Worm (Caenorhabditis elegans) whole organism, L4 larva: ENCODE results near the gene ser-2.

ENCODE experiments used
- D1046.2 ChIP-seq: fragments of 200-800 bp; sonication (Bioruptor generic); IDR thresholded peaks from 2 replicates; pipeline ENCODE4 v1.3.6; 2022; ENCODE audit warnings: missing genetic modification characterization, missing compliant biosample characterization
- F49E8.2 ChIP-seq: sonication (generic microtip); optimal IDR thresholded peaks from 2 replicates; lab custom pipeline; 2016; ENCODE audit warnings: missing compliant biosample characterization, mild to moderate bottlenecking, missing genetic modification characterization, borderline replicate concordance
- R02D3.7 ChIP-seq: fragments of 150-350 bp; sonication (generic microtip); optimal IDR thresholded peaks from 3 replicates; lab custom pipeline; 2014; ENCODE audit warnings: missing biosample characterization, missing genetic modification characterization
- Y105C5A.15 ChIP-seq: fragments of 200-800 bp; sonication (Bioruptor generic); IDR thresholded peaks from 2 replicates; pipeline ENCODE4 v1.3.6; 2022; ENCODE audit warnings: missing genetic modification characterization, missing compliant biosample characterization
- Y75B8A.6 ChIP-seq: fragments of 200-800 bp; sonication (Bioruptor generic); IDR thresholded peaks from 2 replicates; pipeline ENCODE4 v1.3.6; 2022; ENCODE audit warnings: missing genetic modification reagents, missing genetic modification characterization, missing compliant biosample characterization
- aha-1 ChIP-seq: fragments of 150-350 bp; peaks from one replicate; lab custom pipeline; 2014; ENCODE audit warnings: missing biosample characterization, missing genetic modification characterization
- ama-1 ChIP-seq: fragments of 150-350 bp; optimal IDR thresholded peaks from 2 replicates; lab custom pipeline; 2014; ENCODE audit warnings: inconsistent platforms, mixed read lengths
- ceh-82 ChIP-seq: sonication (generic microtip); optimal IDR thresholded peaks from 2 replicates; lab custom pipeline; 2017; ENCODE audit warnings: missing biosample characterization, missing genetic modification characterization
- ces-1 ChIP-seq: fragments of 150-350 bp; sonication (generic microtip); optimal IDR thresholded peaks from 4 replicates; lab custom pipeline; 2014; ENCODE audit warnings: missing biosample characterization, missing genetic modification reagents, missing genetic modification characterization
- daf-16 ChIP-seq, 3 experiments: sonication (generic microtip); optimal IDR thresholded peaks; 2 replicates each; lab custom pipeline; 2016 to 2017; ENCODE audit warnings: missing genetic modification characterization in 3 of 3, missing genetic modification reagents in 3 of 3, mild to moderate bottlenecking in 2 of 3, missing compliant biosample characterization in 2 of 3, missing biosample characterization in 1 of 3, moderate library complexity in 1 of 3
- daf-8 ChIP-seq: fragments of 200-800 bp; sonication (Bioruptor generic); IDR thresholded peaks from 2 replicates; pipeline ENCODE4 v1.3.6; 2022; ENCODE audit warnings: missing genetic modification characterization, missing compliant biosample characterization
- dmd-8 ChIP-seq: fragments of 200-800 bp; sonication (Bioruptor generic); IDR thresholded peaks from 2 replicates; pipeline ENCODE4 v1.3.6; 2022; ENCODE audit warnings: missing genetic modification characterization, missing compliant biosample characterization
- dpl-1 ChIP-seq: fragments of 150-350 bp; optimal IDR thresholded peaks from 2 replicates; lab custom pipeline; 2014; ENCODE audit warnings: missing biosample characterization, missing genetic modification reagents, missing genetic modification characterization
- egl-43 ChIP-seq: fragments of 200-800 bp; sonication (Bioruptor generic); IDR thresholded peaks from 2 replicates; pipeline ENCODE4 v1.3.6; 2022; ENCODE audit warnings: missing genetic modification reagents, missing genetic modification characterization, missing compliant biosample characterization
- hlh-11 ChIP-seq: fragments of 200-800 bp; sonication (Bioruptor generic); optimal IDR thresholded peaks from 2 replicates; lab custom pipeline; 2018; ENCODE audit warnings: mild to moderate bottlenecking, missing genetic modification characterization, missing compliant biosample characterization
- hlh-30 ChIP-seq: sonication (generic microtip); optimal IDR thresholded peaks from 2 replicates; lab custom pipeline; 2017; ENCODE audit warnings: antibody characterized with exemption, mild to moderate bottlenecking, missing genetic modification characterization, missing compliant biosample characterization; ENCODE audit not compliant: insufficient read depth
- jun-1 ChIP-seq: fragments of 150-350 bp; optimal IDR thresholded peaks from 2 replicates; lab custom pipeline; 2014; ENCODE audit warnings: missing biosample characterization, missing genetic modification reagents, missing genetic modification characterization
- lin-29 ChIP-seq: fragments of 200-800 bp; sonication (Bioruptor generic); IDR thresholded peaks from 2 replicates; pipeline ENCODE4 v1.3.6; 2022; ENCODE audit warnings: missing genetic modification reagents, missing genetic modification characterization, missing compliant biosample characterization
- lsy-2 ChIP-seq, 2 experiments: fragments of 150-350 bp in 1 of 2; sonication (generic microtip) in 1 of 2; optimal IDR thresholded peaks; 2 replicates each; lab custom pipeline; 2014 to 2017; ENCODE audit warnings: missing biosample characterization in 2 of 2, missing genetic modification characterization in 2 of 2
- madf-9 ChIP-seq: fragments of 200-800 bp; sonication (Bioruptor generic); conservative IDR thresholded peaks from 2 replicates; pipeline ENCODE4 v1.3.6; 2022; ENCODE audit warnings: missing genetic modification reagents, missing genetic modification characterization, missing compliant biosample characterization
- mdl-1 ChIP-seq, 2 experiments: fragments of 150-350 bp in 1 of 2; sonication (generic microtip) in 1 of 2; optimal IDR thresholded peaks; 2 replicates each; lab custom pipeline; 2014 to 2017; ENCODE audit warnings: missing biosample characterization in 2 of 2, missing genetic modification characterization in 2 of 2
- mdt-29 ChIP-seq: fragments of 200-800 bp; sonication (Bioruptor generic); IDR thresholded peaks from 2 replicates; pipeline ENCODE4 v1.3.6; 2022; ENCODE audit warnings: missing genetic modification reagents, missing genetic modification characterization, missing compliant biosample characterization
- mep-1 ChIP-seq: fragments of 150-350 bp; sonication (generic microtip); optimal IDR thresholded peaks from 3 replicates; lab custom pipeline; 2014; ENCODE audit warnings: missing biosample characterization, missing genetic modification characterization
- mes-2 ChIP-seq: sonication (generic microtip); optimal IDR thresholded peaks from 2 replicates; lab custom pipeline; 2016; ENCODE audit warnings: missing genotype, mild to moderate bottlenecking, missing genetic modification characterization, missing compliant biosample characterization; ENCODE audit not compliant: poor library complexity, severe bottlenecking
- nhr-237 ChIP-seq: sonication (generic microtip); optimal IDR thresholded peaks from 2 replicates; lab custom pipeline; 2017; ENCODE audit warnings: missing biosample characterization, missing genetic modification characterization
- nhr-25 ChIP-seq: sonication (generic microtip); optimal IDR thresholded peaks from 2 replicates; lab custom pipeline; 2017; ENCODE audit warnings: missing genetic modification characterization, mild to moderate bottlenecking, missing compliant biosample characterization, antibody characterized with exemption, moderate library complexity, borderline replicate concordance; ENCODE audit not compliant: insufficient read depth
- nhr-28 ChIP-seq: fragments of 150-350 bp; optimal IDR thresholded peaks from 2 replicates; lab custom pipeline; 2014; ENCODE audit warnings: missing biosample characterization, missing genetic modification characterization
- nhr-6 ChIP-seq: fragments of 150-350 bp; optimal IDR thresholded peaks from 2 replicates; lab custom pipeline; 2014; ENCODE audit warnings: missing biosample characterization, missing genetic modification characterization
- nhr-77 ChIP-seq: fragments of 150-350 bp; optimal IDR thresholded peaks from 2 replicates; lab custom pipeline; 2014; ENCODE audit warnings: missing biosample characterization, missing genetic modification characterization
- pha-4 ChIP-seq, 2 experiments: fragments of 150-350 bp in 1 of 2; fragments of 200-800 bp in 1 of 2; sonication (Bioruptor generic) in 1 of 2; IDR thresholded peaks in 1 of 2; optimal IDR thresholded peaks in 1 of 2; 2 replicates each; pipeline versions ENCODE4 v1.3.6 to Lab custom; 2014 to 2022; ENCODE audit warnings: missing genetic modification characterization in 2 of 2, missing genetic modification reagents in 2 of 2, missing biosample characterization in 1 of 2, missing compliant biosample characterization in 1 of 2
- pqm-1 ChIP-seq: sonication (generic microtip); optimal IDR thresholded peaks from 2 replicates; lab custom pipeline; 2017; ENCODE audit warnings: missing biosample characterization, missing genetic modification characterization
- rbr-2 ChIP-seq: sonication (generic microtip); optimal IDR thresholded peaks from 2 replicates; lab custom pipeline; 2016; ENCODE audit warnings: missing genotype, missing genetic modification characterization, missing compliant biosample characterization
- set-16 ChIP-seq: fragments of 200-800 bp; sonication (Bioruptor generic); IDR thresholded peaks from 2 replicates; pipeline ENCODE4 v1.3.6; 2022; ENCODE audit warnings: missing genetic modification reagents, missing genetic modification characterization, missing compliant biosample characterization
- skn-1 ChIP-seq: fragments of 150-350 bp; optimal IDR thresholded peaks from 2 replicates; lab custom pipeline; 2014; ENCODE audit warnings: missing biosample characterization, missing genetic modification characterization
- snpc-1.2 ChIP-seq: fragments of 200-800 bp; sonication (Bioruptor generic); IDR thresholded peaks from 2 replicates; pipeline ENCODE4 v1.3.6; 2022; ENCODE audit warnings: missing genetic modification reagents, missing genetic modification characterization, missing compliant biosample characterization
- spr-1 ChIP-seq: sonication (generic microtip); optimal IDR thresholded peaks from 2 replicates; lab custom pipeline; 2016; ENCODE audit warnings: mild to moderate bottlenecking, missing genetic modification characterization, missing compliant biosample characterization
- spr-3 ChIP-seq: fragments of 200-800 bp; sonication (Bioruptor generic); optimal IDR thresholded peaks from 2 replicates; lab custom pipeline; 2018; ENCODE audit warnings: mild to moderate bottlenecking, missing genetic modification characterization, missing compliant biosample characterization
- tra-1 ChIP-seq: fragments of 200-800 bp; sonication (Bioruptor generic); IDR thresholded peaks from 2 replicates; pipeline ENCODE4 v1.3.6; 2022; ENCODE audit warnings: missing genetic modification reagents, missing genetic modification characterization, missing compliant biosample characterization
- unc-62 ChIP-seq, 3 experiments: fragments of 150-350 bp in 1 of 3; sonication (generic microtip); optimal IDR thresholded peaks in 2 of 3; peaks in 1 of 3; 1 replicate in 1 of 3; 2 replicates in 2 of 3; lab custom pipeline; 2014 to 2017; ENCODE audit warnings: missing biosample characterization in 3 of 3, missing genetic modification characterization in 3 of 3, missing genetic modification reagents in 3 of 3, missing genotype in 1 of 3
- vab-7 ChIP-seq: fragments of 200-800 bp; sonication (Bioruptor generic); IDR thresholded peaks from 2 replicates; pipeline ENCODE4 v1.3.6; 2022; ENCODE audit warnings: missing genetic modification reagents, missing genetic modification characterization, missing compliant biosample characterization
- zfp-2 ChIP-seq: sonication (generic microtip); optimal IDR thresholded peaks from 2 replicates; lab custom pipeline; 2016; ENCODE audit warnings: mild to moderate bottlenecking, missing genetic modification characterization, missing compliant biosample characterization

The ser-2 gene

ce11 chrX:15264149-15264548 is 38.6 kb downstream of the ser-2 start:
- TF ChIP-seq rbr-2 (no peak), pqm-1 (no peak), mdl-1 (tag; optimal IDR thresholded peaks at IDR 0.05; lab: Kevin White, UChicago) (no peak), vab-7 (GFP tag; lab: Robert Waterston, UW) (no peak), lsy-2 (tag; optimal IDR thresholded peaks at IDR 0.05; lab: Kevin White, UChicago) (no peak), tra-1 (GFP tag; lab: Robert Waterston, UW) (no peak), snpc-1.2 (GFP tag; lab: Robert Waterston, UW) (no peak), mdt-29 (GFP tag; lab: Robert Waterston, UW) (no peak), skn-1 (no peak), jun-1 (tag; lab: Kevin White, UChicago) (no peak), ces-1 (GFP tag; lab: Kevin White, UChicago) (no peak), nhr-237 (tag; lab: Kevin White, UChicago) (no peak), nhr-77 (tag; lab: Kevin White, UChicago) (no peak), spr-1 (tag; lab: Kevin White, UChicago) (no peak), Y75B8A.6 (GFP tag; lab: Robert Waterston, UW) (no peak), ceh-82 (tag; lab: Kevin White, UChicago) (no peak), dmd-8 (GFP tag; lab: Robert Waterston, UW) (no peak), zfp-2 (tag; lab: Kevin White, UChicago) (no peak), daf-8 (GFP tag; lab: Robert Waterston, UW) (no peak), F49E8.2 (no peak)

- TF ChIP-seq D1046.2 (GFP tag; lab: Robert Waterston, UW) = no peak
- TF ChIP-seq unc-62 (GFP tag; optimal IDR thresholded peaks at IDR 0.05 in 1 of 2; lab: Kevin White, UChicago) = peak in 1 of 2 experiments; percentile 91
- TF ChIP-seq unc-62 (tag; optimal IDR thresholded peaks at IDR 0.05; lab: Kevin White, UChicago) = no peak
- no peak for TF ChIP-seq ama-1 (lab: Kevin White, UChicago)
Observed at ce11 chrX:15262875-15263274, 39.9 kb downstream of the ser-2 start.

ce11 chrX:15262423-15262822 is 40.3 kb downstream of the ser-2 start, which contains the start of gene F46F2.5:
TSS of gene F46F2.5 (plus strand) at chrX:15262723.
- no peak for TF ChIP-seq hlh-30 (tag; lab: Kevin White, UChicago)
- no peak for TF ChIP-seq madf-9
- no peak for TF ChIP-seq daf-8 (GFP tag; lab: Robert Waterston, UW)
- no peak for TF ChIP-seq spr-3 (GFP tag; lab: Kevin White, UChicago)
- TF ChIP-seq nhr-25 (tag; lab: Kevin White, UChicago) = no peak
- TF ChIP-seq R02D3.7 (tag; lab: Kevin White, UChicago) = no peak
- no peak for TF ChIP-seq Y105C5A.15 (GFP tag; lab: Robert Waterston, UW)

- TF ChIP-seq set-16 (GFP tag; lab: Robert Waterston, UW) = peak; percentile 71
- no peak for TF ChIP-seq mdl-1 (tag; optimal IDR thresholded peaks at IDR 0.05; lab: Kevin White, UChicago)
- peak; percentile 31 for TF ChIP-seq nhr-25 (tag; lab: Kevin White, UChicago)
Observed at ce11 chrX:15259947-15260687, 42.6 kb downstream of the ser-2 start, which contains the start of gene F46F2.3. TSS of gene F46F2.3 (minus strand) at chrX:15260287.

ce11 chrX:15246595-15246994 is 56.2 kb downstream of the ser-2 start:
- TF ChIP-seq pha-4 (GFP tag; IDR thresholded peaks at IDR 0.05; lab: Robert Waterston, UW) = no peak
- peak; percentile 65 for TF ChIP-seq pha-4 (tag; optimal IDR thresholded peaks at IDR 0.05; lab: Kevin White, UChicago)
- TF ChIP-seq nhr-25 (tag; lab: Kevin White, UChicago) = peak; percentile 60
- no peak for TF ChIP-seq daf-16 (GFP tag; optimal IDR thresholded peaks at IDR 0.05; lab: Kevin White, UChicago)
- peak; percentile 65 for TF ChIP-seq daf-16 (tag; optimal IDR thresholded peaks at IDR 0.05; lab: Kevin White, UChicago)
- peak; percentile 35 for TF ChIP-seq hlh-30 (tag; lab: Kevin White, UChicago)
- no peak for TF ChIP-seq egl-43 (GFP tag; lab: Robert Waterston, UW)
- peak; percentile 26 for TF ChIP-seq dpl-1
- TF ChIP-seq mep-1 (tag; lab: Kevin White, UChicago) = no peak
- peak; percentile 54 for TF ChIP-seq nhr-28
- TF ChIP-seq aha-1 (tag; lab: Kevin White, UChicago) = peak; percentile 71
- peak; percentile 24 for TF ChIP-seq mes-2 (tag; lab: Kevin White, UChicago)
- peak; percentile 60 for TF ChIP-seq nhr-6 (tag; lab: Kevin White, UChicago)
- no peak for TF ChIP-seq skn-1
- TF ChIP-seq hlh-11 (tag; lab: Kevin White, UChicago) = peak; percentile 65
- peak; percentile 51; the same call in 1 of the 2 replicates for TF ChIP-seq lin-29 (GFP tag; lab: Robert Waterston, UW)
